Fruit fly (Drosophila melanogaster) whole organism, embryonic: Measurements from ENCODE around the gene alphaKap4.

Experiments
- Abd-B ChIP-seq: fragments of 200-800 bp; sonication (Bioruptor generic); optimal IDR thresholded peaks from 2 replicates; lab custom pipeline; 2018; ENCODE audit warnings: missing biosample characterization, mild to moderate bottlenecking, missing genetic modification characterization, moderate library complexity
- Atf3 ChIP-seq: fragments of 200-800 bp; sonication (Bioruptor generic); optimal IDR thresholded peaks from 3 replicates; lab custom pipeline; 2016; ENCODE audit warnings: missing biosample characterization, missing genetic modification characterization
- CG11695 ChIP-seq: fragments of 200-800 bp; sonication (Bioruptor generic); IDR thresholded peaks from 3 replicates; pipeline ENCODE4 v1.3.6; 2022; ENCODE audit warnings: missing biosample characterization, missing genetic modification characterization
- CG11696 ChIP-seq: fragments of 200-800 bp; sonication (Bioruptor generic); IDR thresholded peaks from 2 replicates; pipeline ENCODE4 v1.3.6; 2022; ENCODE audit warnings: missing biosample characterization, missing genetic modification characterization
- CG1233 ChIP-seq: fragments of 200-800 bp; sonication (Bioruptor generic); optimal IDR thresholded peaks from 4 replicates; lab custom pipeline; 2018; ENCODE audit warnings: missing biosample characterization, mild to moderate bottlenecking, missing genetic modification characterization
- CG14965 ChIP-seq: fragments of 200-800 bp; sonication (Bioruptor generic); optimal IDR thresholded peaks from 2 replicates; lab custom pipeline; 2016; ENCODE audit warnings: missing biosample characterization, missing genetic modification characterization, borderline replicate concordance
- CG1529 ChIP-seq: fragments of 200-800 bp; sonication (Bioruptor generic); optimal IDR thresholded peaks from 3 replicates; lab custom pipeline; 2018; ENCODE audit warnings: missing biosample characterization, missing genetic modification characterization
- CG16813 ChIP-seq: fragments of 200-800 bp; sonication (Bioruptor generic); IDR thresholded peaks from 3 replicates; pipeline ENCODE4 v1.3.6; 2022; ENCODE audit warnings: missing biosample characterization, missing genetic modification characterization; ENCODE audit not compliant: partially characterized antibody
- CG17359 ChIP-seq: fragments of 200-800 bp; sonication (Bioruptor generic); optimal IDR thresholded peaks from 3 replicates; lab custom pipeline; 2018; ENCODE audit warnings: missing biosample characterization, mild to moderate bottlenecking, missing genetic modification characterization, moderate library complexity
- CG17802 ChIP-seq: fragments of 200-800 bp; sonication (Bioruptor generic); optimal IDR thresholded peaks from 2 replicates; lab custom pipeline; 2018; ENCODE audit warnings: missing biosample characterization, mild to moderate bottlenecking, missing genetic modification characterization, moderate library complexity
- CG18599 ChIP-seq: fragments of 200-800 bp; sonication (Bioruptor generic); optimal IDR thresholded peaks from 3 replicates; lab custom pipeline; 2017; ENCODE audit warnings: missing biosample characterization, missing genetic modification characterization, mild to moderate bottlenecking, moderate library complexity, missing genetic modification reagents
- CG18764 ChIP-seq: fragments of 200-800 bp; sonication (Bioruptor generic); optimal IDR thresholded peaks from 3 replicates; lab custom pipeline; 2016; ENCODE audit warnings: missing biosample characterization, missing genetic modification characterization
- CG3065 ChIP-seq: fragments of 200-800 bp; sonication (Bioruptor generic); optimal IDR thresholded peaks from 2 replicates; lab custom pipeline; 2016; ENCODE audit warnings: missing biosample characterization, missing genetic modification characterization
- CG32772 ChIP-seq: fragments of 200-800 bp; sonication (Bioruptor generic); IDR thresholded peaks from 2 replicates; pipeline ENCODE4 v1.3.6; 2022; ENCODE audit warnings: missing biosample characterization, missing genetic modification characterization
- CG34224 ChIP-seq: fragments of 200-800 bp; sonication (Bioruptor generic); IDR thresholded peaks from 3 replicates; pipeline ENCODE4 v1.3.6; 2022; ENCODE audit warnings: missing biosample characterization, missing genetic modification characterization; ENCODE audit not compliant: partially characterized antibody
- CG3995 ChIP-seq: fragments of 200-800 bp; sonication (Bioruptor generic); optimal IDR thresholded peaks from 3 replicates; lab custom pipeline; 2016; ENCODE audit warnings: missing biosample characterization, missing genetic modification characterization
- CG6765 ChIP-seq: fragments of 200-800 bp; sonication (Bioruptor generic); optimal IDR thresholded peaks from 3 replicates; lab custom pipeline; 2017; ENCODE audit warnings: missing biosample characterization, mild to moderate bottlenecking, missing genetic modification characterization
- CG6791 ChIP-seq: fragments of 200-800 bp; sonication (Bioruptor generic); IDR thresholded peaks from 3 replicates; pipeline ENCODE4 v1.3.6; 2022; ENCODE audit warnings: missing biosample characterization, missing genetic modification characterization; ENCODE audit not compliant: partially characterized antibody
- CG7745 ChIP-seq: fragments of 200-800 bp; sonication (Bioruptor generic); optimal IDR thresholded peaks from 2 replicates; lab custom pipeline; 2018; ENCODE audit warnings: missing biosample characterization, mild to moderate bottlenecking, missing genetic modification characterization, moderate library complexity
- CG8765 ChIP-seq: fragments of 200-800 bp; sonication (Bioruptor generic); IDR thresholded peaks from 2 replicates; pipeline ENCODE4 v1.3.6; 2022; ENCODE audit warnings: missing biosample characterization, missing genetic modification characterization
- Dll ChIP-seq: fragments of 200-800 bp; sonication (Bioruptor generic); IDR thresholded peaks from 4 replicates; pipeline ENCODE4 v1.3.6; 2022; ENCODE audit warnings: missing biosample characterization, missing genetic modification characterization; ENCODE audit not compliant: partially characterized antibody
- Elba2 ChIP-seq: fragments of 200-800 bp; sonication (Bioruptor generic); optimal IDR thresholded peaks from 3 replicates; lab custom pipeline; 2016; ENCODE audit warnings: missing biosample characterization, missing genetic modification characterization
- H2.0 ChIP-seq: fragments of 200-800 bp; sonication (Bioruptor generic); IDR thresholded peaks from 2 replicates; pipeline ENCODE4 v1.3.6; 2022; ENCODE audit warnings: missing biosample characterization, missing genetic modification characterization
- HmgZ ChIP-seq: fragments of 200-800 bp; sonication (Bioruptor generic); optimal IDR thresholded peaks from 2 replicates; lab custom pipeline; 2018; ENCODE audit warnings: missing biosample characterization, mild to moderate bottlenecking, missing genetic modification characterization
- Hr78 ChIP-seq, 2 experiments: fragments of 200-800 bp in 1 of 2; fragments of >200 bp in 1 of 2; sonication (Bioruptor generic) in 1 of 2; optimal IDR thresholded peaks; 2 replicates each; lab custom pipeline; 2017 to 2019; ENCODE audit warnings: missing biosample characterization in 2 of 2, missing genetic modification characterization in 2 of 2, mild to moderate bottlenecking in 1 of 2, moderate library complexity in 1 of 2
- Max ChIP-seq: fragments of 200-800 bp; sonication (Bioruptor generic); optimal IDR thresholded peaks from 2 replicates; lab custom pipeline; 2016; ENCODE audit warnings: missing biosample characterization, mild to moderate bottlenecking, missing genetic modification characterization
- Nf-YB ChIP-seq: fragments of 200-800 bp; sonication (Bioruptor generic); optimal IDR thresholded peaks from 3 replicates; lab custom pipeline; 2019; ENCODE audit warnings: missing biosample characterization, mild to moderate bottlenecking, missing genetic modification characterization, moderate library complexity
- Oli ChIP-seq: fragments of 200-800 bp; sonication (Bioruptor generic); optimal IDR thresholded peaks from 2 replicates; lab custom pipeline; 2018; ENCODE audit warnings: missing biosample characterization, mild to moderate bottlenecking, missing genetic modification characterization, moderate library complexity
- Opbp ChIP-seq: fragments of 200-800 bp; sonication (Bioruptor generic); IDR thresholded peaks from 3 replicates; pipeline ENCODE4 v1.3.6; 2022; ENCODE audit warnings: missing biosample characterization, missing genetic modification characterization; ENCODE audit not compliant: partially characterized antibody
- Sox100B ChIP-seq: fragments of 200-800 bp; sonication (Bioruptor generic); optimal IDR thresholded peaks from 3 replicates; lab custom pipeline; 2018; ENCODE audit warnings: missing biosample characterization, mild to moderate bottlenecking, missing genetic modification characterization
- bigmax ChIP-seq: fragments of 200-800 bp; sonication (Bioruptor generic); optimal IDR thresholded peaks from 2 replicates; lab custom pipeline; 2018; ENCODE audit warnings: missing biosample characterization, mild to moderate bottlenecking, missing genetic modification characterization
- cato ChIP-seq: fragments of 200-800 bp; sonication (Bioruptor generic); optimal IDR thresholded peaks from 2 replicates; lab custom pipeline; 2016; ENCODE audit warnings: missing biosample characterization, missing genetic modification characterization, borderline replicate concordance
- caup ChIP-seq: fragments of 200-800 bp; sonication (Bioruptor generic); optimal IDR thresholded peaks from 3 replicates; lab custom pipeline; 2017; ENCODE audit warnings: missing biosample characterization, mild to moderate bottlenecking, missing genetic modification characterization, moderate library complexity; ENCODE audit not compliant: severe bottlenecking
- chif ChIP-seq, 2 experiments: fragments of 200-800 bp; sonication (Bioruptor generic); optimal IDR thresholded peaks; 3 replicates each; lab custom pipeline; 2016; ENCODE audit warnings: missing biosample characterization in 2 of 2, missing genetic modification characterization in 2 of 2
- chm ChIP-seq: fragments of 200-800 bp; sonication (Bioruptor generic); IDR thresholded peaks from 2 replicates; pipeline ENCODE4 v1.3.6; 2022; ENCODE audit warnings: missing biosample characterization, missing genetic modification characterization
- dmrt11E ChIP-seq: fragments of 200-800 bp; sonication (Bioruptor generic); optimal IDR thresholded peaks from 3 replicates; lab custom pipeline; 2018; ENCODE audit warnings: missing biosample characterization, mild to moderate bottlenecking, missing genetic modification characterization, moderate library complexity
- dpn ChIP-seq, 2 experiments: fragments of 200-800 bp; sonication (Bioruptor generic); optimal IDR thresholded peaks; 3 replicates each; lab custom pipeline; 2016; ENCODE audit warnings: missing biosample characterization in 2 of 2, missing genetic modification characterization in 2 of 2
- emc ChIP-seq: fragments of 200-800 bp; sonication (Bioruptor generic); optimal IDR thresholded peaks from 2 replicates; lab custom pipeline; 2016; ENCODE audit warnings: missing biosample characterization, missing genetic modification characterization
- fd64A ChIP-seq: fragments of 200-800 bp; sonication (Bioruptor generic); optimal IDR thresholded peaks from 3 replicates; lab custom pipeline; 2018; ENCODE audit warnings: missing biosample characterization, mild to moderate bottlenecking, missing genetic modification characterization
- fd96Cb ChIP-seq: fragments of 200-800 bp; sonication (Bioruptor generic); optimal IDR thresholded peaks from 2 replicates; lab custom pipeline; 2018; ENCODE audit warnings: missing biosample characterization, mild to moderate bottlenecking, missing genetic modification characterization, moderate library complexity
- ftz-f1 ChIP-seq: fragments of 200-800 bp; sonication (Bioruptor generic); optimal IDR thresholded peaks from 2 replicates; lab custom pipeline; 2016; ENCODE audit warnings: missing biosample characterization, missing genetic modification characterization
- ham ChIP-seq: fragments of 200-800 bp; sonication (Bioruptor generic); IDR thresholded peaks from 2 replicates; pipeline ENCODE4 v1.3.6; 2022; ENCODE audit warnings: missing biosample characterization, missing genetic modification characterization
- hkb ChIP-seq, 2 experiments: fragments of 200-800 bp in 1 of 2; fragments of >200 bp in 1 of 2; sonication (Bioruptor generic) in 1 of 2; IDR thresholded peaks in 1 of 2; optimal IDR thresholded peaks in 1 of 2; 2 replicates each; pipeline versions ENCODE4 v1.3.6 to Lab custom; 2017 to 2022; ENCODE audit warnings: missing biosample characterization in 1 of 2, missing genetic modification characterization in 1 of 2
- nom ChIP-seq: fragments of 200-800 bp; sonication (Bioruptor generic); optimal IDR thresholded peaks from 2 replicates; lab custom pipeline; 2017; ENCODE audit warnings: missing biosample characterization, missing genetic modification characterization, mild to moderate bottlenecking, moderate library complexity, missing genetic modification reagents
- org-1 ChIP-seq: fragments of 200-800 bp; sonication (Bioruptor generic); optimal IDR thresholded peaks from 2 replicates; lab custom pipeline; 2017; ENCODE audit warnings: missing biosample characterization, missing genetic modification characterization
- sna ChIP-seq: fragments of 200-800 bp; sonication (Bioruptor generic); IDR thresholded peaks from 2 replicates; pipeline ENCODE4 v1.3.6; 2022; ENCODE audit warnings: missing biosample characterization, missing genetic modification characterization; ENCODE audit not compliant: partially characterized antibody
- tup ChIP-seq: fragments of 200-800 bp; sonication (Bioruptor generic); optimal IDR thresholded peaks from 2 replicates; lab custom pipeline; 2016; ENCODE audit warnings: missing biosample characterization, mild to moderate bottlenecking, missing genetic modification characterization, moderate library complexity
- wek ChIP-seq: fragments of 200-800 bp; sonication (Bioruptor generic); optimal IDR thresholded peaks from 3 replicates; lab custom pipeline; 2018; ENCODE audit warnings: missing biosample characterization, mild to moderate bottlenecking, missing genetic modification characterization, moderate library complexity
- zfh1 ChIP-seq: fragments of 200-800 bp; sonication (Bioruptor generic); IDR thresholded peaks from 3 replicates; pipeline ENCODE4 v1.3.6; 2022; ENCODE audit warnings: missing biosample characterization, missing genetic modification characterization

The alphaKap4 gene

DNA sequence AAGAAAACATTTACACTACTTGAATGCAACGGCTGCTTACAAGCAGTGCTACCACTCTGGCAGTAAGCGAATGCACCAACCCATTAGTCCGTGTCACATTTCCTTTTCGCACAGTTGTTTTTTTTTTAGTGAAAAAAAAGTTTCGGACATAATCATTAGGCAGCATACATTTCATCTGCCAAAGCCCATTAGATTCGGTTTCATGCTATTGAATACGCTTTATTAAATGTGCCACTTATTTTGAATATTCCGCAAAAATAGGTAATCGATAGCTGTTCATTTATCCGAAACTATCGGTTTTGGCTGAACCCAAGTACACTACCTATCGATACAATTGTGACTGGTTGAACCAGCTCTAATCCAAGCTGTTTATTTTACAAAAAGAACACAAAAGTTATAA, 44.0 kb upstream of the alphaKap4 start, which contains the start of gene tant (continued):
- no peak for TF ChIP-seq CG18599 (GFP tag; lab: Kevin White, UChicago)
- TF ChIP-seq CG17359: no peak
- no peak for TF ChIP-seq Elba2
- TF ChIP-seq CG3065 (GFP tag; lab: Kevin White, UChicago): no peak
- TF ChIP-seq org-1: no peak
- TF ChIP-seq Nf-YB (GFP tag; lab: Kevin White, UChicago): peak; percentile 87
- TF ChIP-seq Oli (tag; lab: Kevin White, UChicago): no peak
- no peak for TF ChIP-seq cato (GFP tag; lab: Kevin White, UChicago)
- TF ChIP-seq bigmax (GFP tag; lab: Kevin White, UChicago): no peak
- TF ChIP-seq CG11696 (GFP tag; lab: Robert Waterston, UW): no peak
- no peak for TF ChIP-seq caup
- TF ChIP-seq chif (GFP tag; optimal IDR thresholded peaks at IDR 0.05; lab: Kevin White, UChicago): peak in 1 of 2 experiments; percentile 13
- peak; percentile 49 for TF ChIP-seq HmgZ (tag; lab: Kevin White, UChicago)
- peak; percentile 81 for TF ChIP-seq hkb (optimal IDR thresholded peaks at IDR 0.05; lab: Kevin White, UChicago)
- TF ChIP-seq hkb (GFP tag; IDR thresholded peaks at IDR 0.05; lab: Robert Waterston, UW): no peak
- TF ChIP-seq CG8765 (GFP tag; lab: Robert Waterston, UW): no peak
- TF ChIP-seq Sox100B (GFP tag; lab: Kevin White, UChicago): no peak
- no peak for TF ChIP-seq CG11695 (GFP tag; lab: Robert Waterston, UW)
- TF ChIP-seq Hr78 (GFP tag; optimal IDR thresholded peaks at IDR 0.05; lab: Kevin White, UChicago): no peak
- TF ChIP-seq CG3995: peak; percentile 94
- TF ChIP-seq CG1233 (GFP tag; lab: Kevin White, UChicago): no peak
- TF ChIP-seq Dll (GFP tag; lab: Robert Waterston, UW): peak; percentile 95
- TF ChIP-seq CG14965 (GFP tag; lab: Kevin White, UChicago): no peak
- TF ChIP-seq dpn (GFP tag; optimal IDR thresholded peaks at IDR 0.05; lab: Kevin White, UChicago): peak in 1 of 2 experiments; percentile 17
- peak; percentile 81 for TF ChIP-seq CG34224 (GFP tag; lab: Robert Waterston, UW)
- peak; percentile 6 for TF ChIP-seq Max
- no peak for TF ChIP-seq fd96Cb
- TF ChIP-seq H2.0 (GFP tag; lab: Robert Waterston, UW): no peak
- peak; percentile 92 for TF ChIP-seq sna (GFP tag; lab: Robert Waterston, UW)
- TF ChIP-seq nom: no peak
- TF ChIP-seq CG6791 (GFP tag; lab: Robert Waterston, UW): peak; percentile 90
- peak; percentile 43 for TF ChIP-seq Abd-B (GFP tag; lab: Kevin White, UChicago)
- no peak for TF ChIP-seq CG7745 (tag; lab: Kevin White, UChicago)
- TF ChIP-seq emc: no peak
- no peak for TF ChIP-seq CG17802 (tag; lab: Kevin White, UChicago)
- TF ChIP-seq chm (GFP tag; lab: Robert Waterston, UW): no peak
- no peak for TF ChIP-seq tup (GFP tag; lab: Kevin White, UChicago)
- peak; percentile 95 for TF ChIP-seq CG16813 (GFP tag; lab: Robert Waterston, UW)
- peak; percentile 90 for TF ChIP-seq Opbp (GFP tag; lab: Robert Waterston, UW)
- TF ChIP-seq fd64A (GFP tag; lab: Kevin White, UChicago): no peak
- TF ChIP-seq ftz-f1 (GFP tag; lab: Kevin White, UChicago): no peak
- TF ChIP-seq wek (GFP tag; lab: Kevin White, UChicago): no peak
- TF ChIP-seq Atf3 (GFP tag; lab: Kevin White, UChicago): no peak
- no peak for TF ChIP-seq CG1529 (GFP tag; lab: Kevin White, UChicago)
- no peak for TF ChIP-seq dmrt11E (tag; lab: Kevin White, UChicago)
- no peak for TF ChIP-seq zfh1 (GFP tag; lab: Robert Waterston, UW)
- no peak for TF ChIP-seq CG6765
- TF ChIP-seq ham (GFP tag; lab: Robert Waterston, UW): no peak
- TF ChIP-seq CG32772: no peak
- peak; percentile 6 for TF ChIP-seq CG18764 (GFP tag; lab: Kevin White, UChicago)
